Fruit fly (Drosophila melanogaster) whole organism, embryonic: ENCODE measurements around the gene Smu1.

Source experiments
- ATbp ChIP-seq: fragments of 200-800 bp; sonication (Bioruptor generic); optimal IDR thresholded peaks from 2 replicates; lab custom pipeline; 2017; ENCODE audit warnings: missing biosample characterization, mild to moderate bottlenecking, missing genetic modification characterization, missing genetic modification reagents
- Ada2b ChIP-seq: fragments of 200-800 bp; sonication (Bioruptor generic); IDR thresholded peaks from 2 replicates; pipeline ENCODE4 v1.3.6; 2022; ENCODE audit warnings: missing biosample characterization, missing genetic modification characterization
- Bteb2 ChIP-seq: fragments of 200-800 bp; sonication (Bioruptor generic); optimal IDR thresholded peaks from 2 replicates; lab custom pipeline; 2016; ENCODE audit warnings: missing biosample characterization, missing genetic modification characterization
- CG1024 ChIP-seq: fragments of 200-800 bp; sonication (Bioruptor generic); IDR thresholded peaks from 2 replicates; pipeline ENCODE4 v1.3.6; 2022; ENCODE audit warnings: missing biosample characterization, missing genetic modification characterization
- CG10959 ChIP-seq: fragments of 200-800 bp; sonication (Bioruptor generic); IDR thresholded peaks from 2 replicates; pipeline ENCODE4 v1.3.6; 2022; ENCODE audit warnings: missing biosample characterization, missing genetic modification characterization
- CG12299 ChIP-seq: fragments of 200-800 bp; sonication (Bioruptor generic); optimal IDR thresholded peaks from 2 replicates; lab custom pipeline; 2018; ENCODE audit warnings: missing biosample characterization, mild to moderate bottlenecking, missing genetic modification characterization
- CG14710 ChIP-seq: fragments of 200-800 bp; sonication (Bioruptor generic); optimal IDR thresholded peaks from 3 replicates; lab custom pipeline; 2019; ENCODE audit warnings: missing biosample characterization, mild to moderate bottlenecking, missing genetic modification characterization, moderate library complexity
- CG18619 ChIP-seq: fragments of 200-800 bp; sonication (Bioruptor generic); optimal IDR thresholded peaks from 3 replicates; lab custom pipeline; 2017; ENCODE audit warnings: missing biosample characterization, mild to moderate bottlenecking, missing genetic modification characterization
- CG2712 ChIP-seq: fragments of 200-800 bp; optimal IDR thresholded peaks from 3 replicates; lab custom pipeline; 2019; ENCODE audit warnings: missing biosample characterization, mild to moderate bottlenecking, missing genetic modification characterization, moderate library complexity
- CG31365 ChIP-seq: fragments of 200-800 bp; sonication (Bioruptor generic); optimal IDR thresholded peaks from 2 replicates; lab custom pipeline; 2018; ENCODE audit warnings: missing biosample characterization, mild to moderate bottlenecking, missing genetic modification characterization
- CG3163 ChIP-seq: fragments of 200-800 bp; sonication (Bioruptor generic); optimal IDR thresholded peaks from 3 replicates; lab custom pipeline; 2016; ENCODE audit warnings: missing biosample characterization, missing genetic modification characterization
- CG3847 ChIP-seq: fragments of 200-800 bp; sonication (Bioruptor generic); IDR thresholded peaks from 2 replicates; pipeline ENCODE4 v1.3.6; 2022; ENCODE audit warnings: missing biosample characterization, missing genetic modification characterization
- CG4328 ChIP-seq: fragments of 200-800 bp; sonication (Bioruptor generic); optimal IDR thresholded peaks from 3 replicates; lab custom pipeline; 2017; ENCODE audit warnings: missing biosample characterization, missing genetic modification reagents, missing genetic modification characterization
- CG4617 ChIP-seq: fragments of 200-800 bp; sonication (Bioruptor generic); optimal IDR thresholded peaks from 3 replicates; lab custom pipeline; 2016; ENCODE audit warnings: missing biosample characterization, missing genetic modification characterization, borderline replicate concordance
- CG4707 ChIP-seq: fragments of 200-800 bp; sonication (Bioruptor generic); optimal IDR thresholded peaks from 2 replicates; lab custom pipeline; 2018; ENCODE audit warnings: missing biosample characterization, mild to moderate bottlenecking, missing genetic modification characterization, moderate library complexity
- CG5953 ChIP-seq: fragments of 200-800 bp; sonication (Bioruptor generic); IDR thresholded peaks from 2 replicates; pipeline ENCODE4 v1.3.6; 2022; ENCODE audit warnings: missing biosample characterization, missing genetic modification characterization
- CG7357 ChIP-seq: fragments of 200-800 bp; sonication (Bioruptor generic); IDR thresholded peaks from 3 replicates; pipeline ENCODE4 v1.3.6; 2022; ENCODE audit warnings: missing biosample characterization, missing genetic modification characterization
- Camta ChIP-seq: fragments of 200-800 bp; sonication (Bioruptor generic); optimal IDR thresholded peaks from 2 replicates; lab custom pipeline; 2016; ENCODE audit warnings: missing biosample characterization, missing genetic modification characterization
- Dad ChIP-seq: fragments of 200-800 bp; sonication (Bioruptor generic); optimal IDR thresholded peaks from 3 replicates; lab custom pipeline; 2016; ENCODE audit warnings: missing biosample characterization, missing genetic modification characterization
- Dll ChIP-seq: fragments of 200-800 bp; sonication (Bioruptor generic); IDR thresholded peaks from 4 replicates; pipeline ENCODE4 v1.3.6; 2022; ENCODE audit warnings: missing biosample characterization, missing genetic modification characterization; ENCODE audit not compliant: partially characterized antibody
- Dp ChIP-seq: fragments of 200-800 bp; sonication (Bioruptor generic); optimal IDR thresholded peaks from 2 replicates; lab custom pipeline; 2018; ENCODE audit warnings: missing biosample characterization, mild to moderate bottlenecking, missing genetic modification characterization, moderate library complexity
- E2f2 ChIP-seq: fragments of 200-800 bp; sonication (Bioruptor generic); IDR thresholded peaks from 2 replicates; pipeline ENCODE4 v1.3.6; 2022; ENCODE audit warnings: missing biosample characterization, missing genetic modification characterization
- Ets97D ChIP-seq: fragments of 200-800 bp; sonication (Bioruptor generic); optimal IDR thresholded peaks from 3 replicates; lab custom pipeline; 2016; ENCODE audit warnings: missing biosample characterization, missing genetic modification characterization
- Fer1 ChIP-seq: fragments of 200-800 bp; sonication (Bioruptor generic); optimal IDR thresholded peaks from 2 replicates; lab custom pipeline; 2017; ENCODE audit warnings: missing biosample characterization, mild to moderate bottlenecking, missing genetic modification characterization
- HHEX ChIP-seq: fragments of 200-800 bp; sonication (Bioruptor generic); optimal IDR thresholded peaks from 3 replicates; lab custom pipeline; 2017; ENCODE audit warnings: missing biosample characterization, mild to moderate bottlenecking, missing genetic modification characterization, missing genetic modification reagents
- Hsf ChIP-seq: fragments of 200-800 bp; sonication (Bioruptor generic); optimal IDR thresholded peaks from 3 replicates; lab custom pipeline; 2016; ENCODE audit warnings: missing biosample characterization, missing genetic modification characterization
- Kr ChIP-seq: fragments of 200-800 bp; sonication (Bioruptor generic); optimal IDR thresholded peaks from 2 replicates; lab custom pipeline; 2017; ENCODE audit warnings: missing biosample characterization, mild to moderate bottlenecking, missing genetic modification characterization
- MBD-R2 ChIP-seq: fragments of 200-800 bp; sonication (Bioruptor generic); IDR thresholded peaks from 2 replicates; pipeline ENCODE4 v1.3.6; 2022; ENCODE audit warnings: missing biosample characterization, missing genetic modification characterization
- MESR4 ChIP-seq: fragments of 200-800 bp; sonication (Bioruptor generic); optimal IDR thresholded peaks from 2 replicates; lab custom pipeline; 2018; ENCODE audit warnings: missing biosample characterization, mild to moderate bottlenecking, missing genetic modification characterization, moderate library complexity
- Mes4 ChIP-seq: fragments of 200-800 bp; sonication (Bioruptor generic); optimal IDR thresholded peaks from 2 replicates; lab custom pipeline; 2016; ENCODE audit warnings: missing biosample characterization, missing genetic modification characterization
- Myb ChIP-seq: fragments of 200-800 bp; sonication (Bioruptor generic); optimal IDR thresholded peaks from 2 replicates; lab custom pipeline; 2016; ENCODE audit warnings: missing biosample characterization, missing genetic modification characterization
- Oaz ChIP-seq: fragments of 200-800 bp; sonication (Bioruptor generic); IDR thresholded peaks from 2 replicates; pipeline ENCODE4 v1.3.6; 2022; ENCODE audit warnings: missing biosample characterization, missing genetic modification characterization
- Rx ChIP-seq: fragments of 200-800 bp; sonication (Bioruptor generic); IDR thresholded peaks from 2 replicates; pipeline ENCODE4 v1.3.6; 2022; ENCODE audit warnings: missing biosample characterization, missing genetic modification characterization
- Sin3A ChIP-seq: fragments of >200 bp; optimal IDR thresholded peaks from 2 replicates; lab custom pipeline; 2018
- Six4 ChIP-seq: fragments of 200-800 bp; sonication (Bioruptor generic); optimal IDR thresholded peaks from 2 replicates; lab custom pipeline; 2016; ENCODE audit warnings: missing biosample characterization, missing genetic modification characterization
- Sox100B ChIP-seq: fragments of 200-800 bp; sonication (Bioruptor generic); optimal IDR thresholded peaks from 3 replicates; lab custom pipeline; 2018; ENCODE audit warnings: missing biosample characterization, mild to moderate bottlenecking, missing genetic modification characterization
- YL-1 ChIP-seq: fragments of 200-800 bp; sonication (Bioruptor generic); optimal IDR thresholded peaks from 3 replicates; lab custom pipeline; 2017; ENCODE audit warnings: missing biosample characterization, mild to moderate bottlenecking, missing genetic modification characterization
- abd-A ChIP-seq: fragments of 200-800 bp; sonication (Bioruptor generic); optimal IDR thresholded peaks from 3 replicates; lab custom pipeline; 2019; ENCODE audit warnings: missing biosample characterization, mild to moderate bottlenecking, missing genetic modification characterization, moderate library complexity
- chif ChIP-seq, 2 experiments: fragments of 200-800 bp; sonication (Bioruptor generic); optimal IDR thresholded peaks; 3 replicates each; lab custom pipeline; 2016; ENCODE audit warnings: missing biosample characterization in 2 of 2, missing genetic modification characterization in 2 of 2
- chinmo ChIP-seq: fragments of 200-800 bp; sonication (Bioruptor generic); IDR thresholded peaks from 4 replicates; pipeline ENCODE4 v1.3.6; 2022; ENCODE audit warnings: missing biosample characterization, missing genetic modification characterization; ENCODE audit not compliant: partially characterized antibody
- danr ChIP-seq: fragments of 200-800 bp; sonication (Bioruptor generic); IDR thresholded peaks from 2 replicates; pipeline ENCODE4 v1.3.6; 2022; ENCODE audit warnings: missing biosample characterization, missing genetic modification characterization
- ems ChIP-seq: fragments of 200-800 bp; sonication (Bioruptor generic); optimal IDR thresholded peaks from 3 replicates; lab custom pipeline; 2016; ENCODE audit warnings: missing biosample characterization, missing genetic modification characterization
- ewg ChIP-seq: fragments of 200-800 bp; sonication (Bioruptor generic); optimal IDR thresholded peaks from 3 replicates; lab custom pipeline; 2017; ENCODE audit warnings: mild to moderate bottlenecking, missing biosample characterization, missing genetic modification reagents, missing genetic modification characterization
- fru ChIP-seq: fragments of >200 bp; optimal IDR thresholded peaks from 2 replicates; lab custom pipeline; 2017
- gt ChIP-seq: fragments of 200-800 bp; sonication (Bioruptor generic); IDR thresholded peaks from 2 replicates; pipeline ENCODE4 v1.3.6; 2022; ENCODE audit warnings: missing biosample characterization, missing genetic modification characterization
- jigr1 ChIP-seq: fragments of 200-800 bp; sonication (Bioruptor generic); IDR thresholded peaks from 3 replicates; pipeline ENCODE4 v1.3.6; 2022; ENCODE audit warnings: missing biosample characterization, missing genetic modification characterization
- slou ChIP-seq: fragments of 200-800 bp; sonication (Bioruptor generic); optimal IDR thresholded peaks from 3 replicates; lab custom pipeline; 2016; ENCODE audit warnings: missing biosample characterization, missing genetic modification characterization
- stwl ChIP-seq: fragments of 200-800 bp; sonication (Bioruptor generic); optimal IDR thresholded peaks from 3 replicates; lab custom pipeline; 2018; ENCODE audit warnings: missing biosample characterization, mild to moderate bottlenecking, missing genetic modification characterization, moderate library complexity
- tll ChIP-seq, 2 experiments: fragments of 200-800 bp in 1 of 2; fragments of >200 bp in 1 of 2; sonication (Bioruptor generic) in 1 of 2; optimal IDR thresholded peaks; 2 replicates each; lab custom pipeline; 2017 to 2019; ENCODE audit warnings: missing biosample characterization in 2 of 2, missing genetic modification characterization in 2 of 2, mild to moderate bottlenecking in 1 of 2, moderate library complexity in 1 of 2
- twi ChIP-seq: fragments of 200-800 bp; optimal IDR thresholded peaks from 2 replicates; lab custom pipeline; 2019; ENCODE audit warnings: missing biosample characterization, mild to moderate bottlenecking, missing genetic modification characterization, moderate library complexity

The Smu1 gene

dm6 chr3R:19028758-19029157 lies 47.6 kb upstream of the Smu1 start, which contains the start of the genes GatA and P5cr (continued):
- TF ChIP-seq chif (GFP tag; optimal IDR thresholded peaks at IDR 0.05; lab: Kevin White, UChicago) (peak; percentile 73 to 76), CG31365 (tag; lab: Kevin White, UChicago) (peak; percentile 47), HHEX (GFP tag; lab: Kevin White, UChicago) (peak; percentile 71), Dad (peak; percentile 87), ems (peak; percentile 84), abd-A (no peak), Rx (peak; percentile 78), CG1024 (GFP tag; lab: Robert Waterston, UW) (peak; percentile 53; the same call in 1 of the 2 replicates), ATbp (GFP tag; lab: Kevin White, UChicago) (peak; percentile 58), Oaz (GFP tag; lab: Robert Waterston, UW) (peak; percentile 47; the same call in 1 of the 2 replicates), danr (GFP tag; lab: Robert Waterston, UW) (0 out of 2 replicates have a peak, but pooled peaks have one; percentile 32), gt (GFP tag; lab: Robert Waterston, UW) (peak; percentile 42; the same call in 1 of the 2 replicates), Hsf (GFP tag; lab: Kevin White, UChicago) (peak; percentile 88), tll (GFP tag; optimal IDR thresholded peaks at IDR 0.05; lab: Kevin White, UChicago) (no peak), CG12299 (tag; lab: Kevin White, UChicago) (peak; percentile 58), MESR4 (GFP tag; lab: Kevin White, UChicago) (peak; percentile 63)

- TF ChIP-seq Kr (GFP tag; lab: Kevin White, UChicago) (no peak), CG5953 (GFP tag; lab: Robert Waterston, UW) (no peak), Dll (GFP tag; lab: Robert Waterston, UW) (0 out of 4 replicates have a peak, but pooled peaks have one; percentile 16), chinmo (GFP tag; lab: Robert Waterston, UW) (no peak), ewg (GFP tag; lab: Kevin White, UChicago) (peak; percentile 61), MESR4 (GFP tag; lab: Kevin White, UChicago) (peak; percentile 63), Six4 (GFP tag; lab: Kevin White, UChicago) (no peak), Myb (peak; percentile 92), jigr1 (GFP tag; lab: Robert Waterston, UW) (no peak), CG4617 (GFP tag; lab: Kevin White, UChicago) (peak; percentile 46), stwl (peak; percentile 31), E2f2 (GFP tag; lab: Robert Waterston, UW) (peak; percentile 56), HHEX (GFP tag; lab: Kevin White, UChicago) (no peak), CG10959 (GFP tag; lab: Robert Waterston, UW) (no peak), Camta (GFP tag; lab: Kevin White, UChicago) (no peak), ems (peak; percentile 4), CG3847 (GFP tag; lab: Robert Waterston, UW) (0 out of 2 replicates have a peak, but pooled peaks have one; percentile 7), Sin3A (lab: Kevin White, UChicago) (peak; percentile 3), YL-1 (GFP tag; lab: Kevin White, UChicago) (peak; percentile 41), CG18619 (GFP tag; lab: Kevin White, UChicago) (no peak), MBD-R2 (GFP tag; lab: Robert Waterston, UW) (peak; percentile 85), fru (lab: Kevin White, UChicago) (no peak), Bteb2 (GFP tag; lab: Kevin White, UChicago) (no peak), slou (GFP tag; lab: Kevin White, UChicago) (no peak), CG14710 (tag; lab: Kevin White, UChicago) (peak; percentile 26), CG4328 (GFP tag; lab: Kevin White, UChicago) (no peak), Ada2b (GFP tag; lab: Robert Waterston, UW) (no peak), CG3163 (no peak), Fer1 (peak; percentile 2), Dp (peak; percentile 49), CG4707 (GFP tag; lab: Kevin White, UChicago) (no peak), Ets97D (no peak), Mes4 (no peak), CG7357 (no peak), twi (tag; lab: Kevin White, UChicago) (no peak), CG2712 (peak; percentile 4), Sox100B (GFP tag; lab: Kevin White, UChicago) (no peak)
Observed at dm6 chr3R:19027165-19027564, 46.0 kb upstream of the Smu1 start, which contains the start of gene NP15.6. Gene NP15.6 (plus strand): TSS chr3R:19027368.
